Fruit fly (Drosophila melanogaster) whole organism, adult: Measurements from ENCODE around the gene CG12010.

Experiments used
- CG12768 ChIP-seq: fragments of 200-800 bp; sonication (Bioruptor generic); optimal IDR thresholded peaks from 2 replicates; lab custom pipeline; 2017; ENCODE audit warnings: missing biosample characterization, missing genetic modification characterization, mild to moderate bottlenecking, moderate library complexity, missing genetic modification reagents
- CG14711 ChIP-seq: fragments of 200-800 bp; sonication (Bioruptor generic); optimal IDR thresholded peaks from 2 replicates; lab custom pipeline; 2018; ENCODE audit warnings: missing biosample characterization, mild to moderate bottlenecking, missing genetic modification characterization, moderate library complexity
- CG33017 ChIP-seq: fragments of 200-800 bp; sonication (Bioruptor generic); optimal IDR thresholded peaks from 2 replicates; lab custom pipeline; 2018; ENCODE audit warnings: missing biosample characterization, mild to moderate bottlenecking, missing genetic modification characterization, moderate library complexity
- Clk ChIP-seq: fragments of 200-800 bp; sonication (Bioruptor generic); optimal IDR thresholded peaks from 2 replicates; lab custom pipeline; 2017; ENCODE audit warnings: missing biosample characterization, missing genetic modification characterization
- Crg-1 ChIP-seq: fragments of 200-800 bp; sonication (Bioruptor generic); optimal IDR thresholded peaks from 2 replicates; lab custom pipeline; 2016; ENCODE audit warnings: missing biosample characterization, missing genetic modification characterization
- Hr96 ChIP-seq: fragments of 200-800 bp; sonication (Bioruptor generic); optimal IDR thresholded peaks from 2 replicates; lab custom pipeline; 2016; ENCODE audit warnings: missing biosample characterization, missing genetic modification characterization
- bab1 ChIP-seq: fragments of 200-800 bp; sonication (Bioruptor generic); optimal IDR thresholded peaks from 3 replicates; lab custom pipeline; 2019; ENCODE audit warnings: missing biosample characterization, mild to moderate bottlenecking, missing genetic modification characterization, moderate library complexity
- cic ChIP-seq: fragments of 200-800 bp; sonication (Bioruptor generic); optimal IDR thresholded peaks from 2 replicates; lab custom pipeline; 2017; ENCODE audit warnings: missing biosample characterization, mild to moderate bottlenecking, missing genetic modification characterization, moderate library complexity
- cnc ChIP-seq, 2 experiments: fragments of >200 bp; optimal IDR thresholded peaks; 2 replicates each; lab custom pipeline; 2017
- kay ChIP-seq: fragments of 200-800 bp; sonication (Bioruptor generic); peaks from one replicate; lab custom pipeline; 2016; ENCODE audit warnings: missing biosample characterization, missing genetic modification characterization, borderline replicate concordance
- pad ChIP-seq: fragments of 200-800 bp; sonication (Bioruptor generic); optimal IDR thresholded peaks from 3 replicates; lab custom pipeline; 2017; ENCODE audit warnings: missing biosample characterization, missing genetic modification characterization, mild to moderate bottlenecking, moderate library complexity, missing genetic modification reagents
- tj ChIP-seq: fragments of 200-800 bp; sonication (Bioruptor generic); optimal IDR thresholded peaks from 3 replicates; lab custom pipeline; 2017; ENCODE audit warnings: missing biosample characterization, mild to moderate bottlenecking, missing genetic modification characterization, moderate library complexity

dm6 chr3L:3405592-3405991 is 31.5 kb downstream of the CG12010 start:
- no peak for TF ChIP-seq tj
- no peak for TF ChIP-seq cnc (optimal IDR thresholded peaks at IDR 0.05; lab: Kevin White, UChicago)
- no peak for TF ChIP-seq Clk
- no peak for TF ChIP-seq Hr96 (GFP tag; lab: Kevin White, UChicago)
- TF ChIP-seq pad, result no peak
- TF ChIP-seq kay (GFP tag; lab: Kevin White, UChicago), result no peak
- TF ChIP-seq cic, result no peak
- TF ChIP-seq Crg-1, result no peak
- no peak for TF ChIP-seq CG12768 (GFP tag; lab: Kevin White, UChicago)
- no peak for TF ChIP-seq CG14711 (tag; lab: Kevin White, UChicago)
- TF ChIP-seq CG33017, result no peak
- TF ChIP-seq bab1 (GFP tag; lab: Kevin White, UChicago), result no peak
